Fruit fly (Drosophila melanogaster): ENCODE measurements around the gene CG2321.

Gene CG2321

DNA sequence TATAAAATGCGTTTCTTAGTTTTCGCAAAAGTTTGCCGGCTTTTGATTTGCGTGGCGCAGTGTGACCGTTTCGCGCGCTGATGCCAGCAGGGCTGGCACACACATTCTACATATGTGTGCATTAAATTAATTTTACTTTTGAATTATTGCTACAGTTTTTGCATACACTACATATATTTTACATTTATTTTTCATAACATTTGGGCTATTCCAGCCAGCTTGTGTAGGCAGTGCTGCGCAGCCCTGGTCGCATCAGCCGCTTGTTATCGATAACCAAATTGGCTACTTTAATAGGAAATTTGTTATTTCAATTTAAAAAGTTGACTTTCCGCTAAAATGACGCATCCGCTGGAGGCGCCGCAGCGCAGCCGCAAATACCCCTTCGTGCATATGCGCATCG, at the start of gene CG2321, which contains the start of gene CG2006:
Gene CG2321 (minus strand): TSS at position 57 of the 400 bp plus-strand sequence.
Gene CG2006 (plus strand): TSS at position 260 of the 400 bp plus-strand sequence.
- no peak for TF ChIP-seq Myc (optimal IDR thresholded peaks at IDR 0.05)
- no peak for TF ChIP-seq Sin3A (optimal IDR thresholded peaks at IDR 0.05)
- TF ChIP-seq ttk (optimal IDR thresholded peaks at IDR 0.05), result no peak
- no peak for TF ChIP-seq insv (optimal IDR thresholded peaks at IDR 0.05)
- no peak for TF ChIP-seq psq (optimal IDR thresholded peaks at IDR 0.05)
- no peak for TF ChIP-seq h (optimal IDR thresholded peaks at IDR 0.05)

- TF ChIP-seq insv (optimal IDR thresholded peaks at IDR 0.05), result no peak
- TF ChIP-seq h (optimal IDR thresholded peaks at IDR 0.05), result no peak
- TF ChIP-seq psq (optimal IDR thresholded peaks at IDR 0.05), result no peak
- TF ChIP-seq Sin3A (optimal IDR thresholded peaks at IDR 0.05), result no peak
- TF ChIP-seq Myc (optimal IDR thresholded peaks at IDR 0.05), result no peak
- TF ChIP-seq ttk (optimal IDR thresholded peaks at IDR 0.05), result no peak
These were observed 49.4 kb upstream of the CG2321 start for dm6 chr3R:29538436-29538835.

DNA sequence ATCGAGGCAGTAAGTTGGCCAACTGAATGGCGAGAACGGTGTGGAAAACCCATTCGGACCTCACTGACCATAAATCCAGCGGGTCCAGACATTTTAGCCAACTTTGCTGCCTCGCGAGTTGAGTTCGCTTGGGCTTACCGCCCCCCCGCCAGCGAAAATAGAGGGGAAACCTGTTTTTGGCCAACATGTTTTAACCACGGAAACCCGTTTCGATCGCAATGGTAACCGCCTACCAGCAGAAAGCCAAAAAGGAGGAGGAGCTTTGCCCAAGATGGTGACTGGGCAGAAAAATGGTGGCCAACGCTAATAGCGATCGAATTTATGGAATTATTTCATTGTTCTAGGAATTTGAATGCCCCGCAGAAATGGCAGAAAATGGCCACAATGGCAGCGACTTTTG, 37.5 kb upstream of the CG2321 start:
- TF ChIP-seq h (optimal IDR thresholded peaks at IDR 0.05) (no peak), psq (optimal IDR thresholded peaks at IDR 0.05) (no peak), insv (optimal IDR thresholded peaks at IDR 0.05) (no peak), Sin3A (optimal IDR thresholded peaks at IDR 0.05) (no peak), Myc (optimal IDR thresholded peaks at IDR 0.05) (no peak)

dm6 chr3R:29523978-29524775, 35.1 kb upstream of the CG2321 start:
- TF ChIP-seq Myc (optimal IDR thresholded peaks at IDR 0.05) (no peak), insv (optimal IDR thresholded peaks at IDR 0.05) (no peak), psq (optimal IDR thresholded peaks at IDR 0.05) (no peak), Sin3A (optimal IDR thresholded peaks at IDR 0.05) (no peak)

- TF ChIP-seq insv (optimal IDR thresholded peaks at IDR 0.05) (no peak), Myc (optimal IDR thresholded peaks at IDR 0.05) (no peak), Sin3A (optimal IDR thresholded peaks at IDR 0.05) (no peak), ttk (optimal IDR thresholded peaks at IDR 0.05) (no peak), psq (optimal IDR thresholded peaks at IDR 0.05) (no peak), h (optimal IDR thresholded peaks at IDR 0.05) (no peak)
These were observed 33.1 kb upstream of the CG2321 start for dm6 chr3R:29522164-29522563.

DNA sequence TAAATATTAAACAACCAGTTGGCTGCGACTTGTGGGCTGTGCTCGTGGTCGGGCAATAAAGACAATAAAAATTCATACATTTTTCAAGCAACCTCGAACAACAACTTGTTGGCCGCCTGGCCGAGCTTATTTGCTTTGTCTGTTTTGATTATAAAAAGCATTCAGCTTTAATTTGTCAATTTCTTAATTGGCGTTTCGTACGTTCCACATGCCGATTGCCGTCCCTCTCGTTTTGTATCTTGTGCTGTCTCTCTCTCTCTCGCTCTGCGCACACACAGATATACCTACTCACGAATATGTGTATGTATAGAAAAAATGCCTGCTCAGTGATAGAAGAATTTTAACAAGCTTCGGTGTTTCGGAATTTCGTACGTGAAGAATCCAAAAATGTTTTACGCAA, 31.1 kb upstream of the CG2321 start:
- TF ChIP-seq insv (optimal IDR thresholded peaks at IDR 0.05) (no peak), Myc (optimal IDR thresholded peaks at IDR 0.05) (no peak), h (optimal IDR thresholded peaks at IDR 0.05) (no peak), ttk (optimal IDR thresholded peaks at IDR 0.05) (no peak), psq (optimal IDR thresholded peaks at IDR 0.05) (no peak), Sin3A (optimal IDR thresholded peaks at IDR 0.05) (no peak)

DNA sequence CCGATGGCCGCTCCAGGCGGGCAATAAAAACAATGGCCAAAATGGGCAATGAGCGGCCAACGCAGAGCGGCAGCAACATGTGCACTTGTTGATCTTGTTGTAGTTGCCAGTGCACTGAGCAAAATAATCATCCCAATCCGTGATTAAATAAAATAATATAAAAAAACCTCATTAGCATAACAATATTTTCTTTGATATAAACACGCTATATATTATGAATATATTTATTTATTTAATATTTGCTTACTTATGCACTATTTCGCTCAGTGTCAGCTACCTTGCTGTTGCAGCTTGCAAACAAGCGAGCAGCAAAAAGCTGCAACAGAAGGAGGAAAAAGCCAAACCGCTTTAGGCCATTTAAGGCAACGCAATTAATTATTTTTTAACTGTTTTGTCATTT, 30.3 kb upstream of the CG2321 start:
- TF ChIP-seq h (optimal IDR thresholded peaks at IDR 0.05) (no peak), Sin3A (optimal IDR thresholded peaks at IDR 0.05) (no peak), ttk (optimal IDR thresholded peaks at IDR 0.05) (no peak), psq (optimal IDR thresholded peaks at IDR 0.05) (no peak), Myc (optimal IDR thresholded peaks at IDR 0.05) (no peak), insv (optimal IDR thresholded peaks at IDR 0.05) (no peak)

- TF ChIP-seq psq (optimal IDR thresholded peaks at IDR 0.05) (no peak), insv (optimal IDR thresholded peaks at IDR 0.05) (no peak), ttk (optimal IDR thresholded peaks at IDR 0.05) (no peak), Sin3A (optimal IDR thresholded peaks at IDR 0.05) (no peak), h (optimal IDR thresholded peaks at IDR 0.05) (no peak), Myc (optimal IDR thresholded peaks at IDR 0.05) (no peak)
These were observed 29.4 kb upstream of the CG2321 start for dm6 chr3R:29518498-29518897.

dm6 chr3R:29517923-29518322, 28.9 kb upstream of the CG2321 start:
- TF ChIP-seq ttk (optimal IDR thresholded peaks at IDR 0.05) (no peak), h (optimal IDR thresholded peaks at IDR 0.05) (no peak), psq (optimal IDR thresholded peaks at IDR 0.05) (no peak), insv (optimal IDR thresholded peaks at IDR 0.05) (no peak), Sin3A (optimal IDR thresholded peaks at IDR 0.05) (no peak), Myc (optimal IDR thresholded peaks at IDR 0.05) (no peak)

- no peak for TF ChIP-seq Sin3A (optimal IDR thresholded peaks at IDR 0.05)
These were observed 27.7 kb upstream of the CG2321 start for dm6 chr3R:29516766-29517165.

dm6 chr3R:29515417-29515816, 26.4 kb upstream of the CG2321 start, which contains the start of gene ND-20L:
Gene ND-20L (plus strand): TSS chr3R:29515717.
- TF ChIP-seq ttk (optimal IDR thresholded peaks at IDR 0.05), result no peak
- no peak for TF ChIP-seq insv (optimal IDR thresholded peaks at IDR 0.05)
- no peak for TF ChIP-seq h (optimal IDR thresholded peaks at IDR 0.05)
- no peak for TF ChIP-seq Myc (optimal IDR thresholded peaks at IDR 0.05)
- no peak for TF ChIP-seq psq (optimal IDR thresholded peaks at IDR 0.05)
- TF ChIP-seq Sin3A (optimal IDR thresholded peaks at IDR 0.05), result no peak

DNA sequence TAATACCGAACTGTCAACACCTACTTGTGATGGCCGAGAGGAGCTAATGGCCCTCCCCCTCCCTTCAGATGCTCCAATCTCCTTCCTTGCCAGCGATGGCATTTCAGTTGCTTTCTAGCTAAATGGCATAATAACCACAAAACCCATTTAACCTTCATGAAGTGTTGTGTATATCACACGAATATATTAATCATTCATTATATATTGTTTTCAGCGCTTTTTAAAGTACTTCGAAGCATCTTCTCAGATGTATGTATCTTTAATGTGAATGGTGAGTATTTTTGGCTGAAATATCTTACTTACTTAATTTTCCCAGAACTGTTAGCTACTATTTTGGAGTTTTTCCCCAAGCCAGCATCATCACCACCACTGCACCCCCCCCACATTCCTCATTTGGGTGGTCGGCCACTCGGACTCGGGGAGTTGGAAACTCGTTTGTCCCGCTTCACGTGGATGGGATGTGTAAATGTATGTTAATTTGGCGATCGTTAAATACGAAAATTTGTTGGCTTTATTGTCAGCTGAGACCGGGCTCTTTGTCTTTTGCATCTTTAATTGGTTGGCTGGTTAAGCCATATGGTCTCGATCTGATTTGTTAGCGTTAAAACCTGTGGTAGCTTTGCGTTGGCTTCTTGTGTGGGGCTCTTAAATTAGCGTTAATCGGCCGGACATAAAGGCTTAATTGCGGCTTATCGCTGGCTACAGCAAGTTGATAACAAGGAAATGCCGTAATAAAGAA, 23.4 kb upstream of the CG2321 start:
- TF ChIP-seq h (optimal IDR thresholded peaks at IDR 0.05), result no peak
- TF ChIP-seq psq (optimal IDR thresholded peaks at IDR 0.05), result no peak
- no peak for TF ChIP-seq insv (optimal IDR thresholded peaks at IDR 0.05)
- TF ChIP-seq ttk (optimal IDR thresholded peaks at IDR 0.05), result no peak
- no peak for TF ChIP-seq Myc (optimal IDR thresholded peaks at IDR 0.05)
- TF ChIP-seq Sin3A (optimal IDR thresholded peaks at IDR 0.05), result no peak

Measured in Kc167 (cell line).